Worm (Caenorhabditis elegans): ENCODE results near the gene lsm-4.

Gene lsm-4

ce11 chrII:7298197-7298682 lies 45.3 kb upstream of the lsm-4 start, which contains the start of gene puf-8:
puf-8 (minus strand) TSS chrII:7298247.
- TF ChIP-seq ceh-48 (tag; optimal IDR thresholded peaks at IDR 0.05) (no peak), ceh-6 (GFP tag; optimal IDR thresholded peaks at IDR 0.05) (no peak), fkh-10 (GFP tag; optimal IDR thresholded peaks at IDR 0.05) (no peak), fax-1 (tag; optimal IDR thresholded peaks at IDR 0.05) (no peak), pag-3 (tag; optimal IDR thresholded peaks at IDR 0.05; ENCODE audit: borderline replicate concordance) (no peak), che-1 (tag; optimal IDR thresholded peaks at IDR 0.05) (no peak), rnt-1 (tag; optimal IDR thresholded peaks at IDR 0.05) (no peak), gmeb-2 (tag; optimal IDR thresholded peaks at IDR 0.05) (no peak), ceh-9 (tag; optimal IDR thresholded peaks at IDR 0.05) (no peak), dve-1 (tag; optimal IDR thresholded peaks at IDR 0.05) (no peak), sox-2 (GFP tag; IDR thresholded peaks at IDR 0.05) (no peak), unc-42 (tag; optimal IDR thresholded peaks at IDR 0.05) (no peak), hlh-13 (GFP tag; optimal IDR thresholded peaks at IDR 0.05) (no peak)

ce11 chrII:7295917-7296316 lies 43.0 kb upstream of the lsm-4 start, which contains the start of gene C30G12.6:
C30G12.6 (minus strand) TSS chrII:7296017.
- TF ChIP-seq tbx-2 (tag; optimal IDR thresholded peaks at IDR 0.05) (no peak), ref-2 (tag; optimal IDR thresholded peaks at IDR 0.05) (no peak), hlh-8 (tag; optimal IDR thresholded peaks at IDR 0.05) (no peak), C08G9.2 (tag; optimal IDR thresholded peaks at IDR 0.05) (no peak), ceh-45 (GFP tag; IDR thresholded peaks at IDR 0.05) (no peak), ceh-30 (tag; optimal IDR thresholded peaks at IDR 0.05) (no peak), fkh-10 (GFP tag; optimal IDR thresholded peaks at IDR 0.05) (no peak), unc-86 (tag; optimal IDR thresholded peaks at IDR 0.05) (no peak), ets-4 (tag; optimal IDR thresholded peaks at IDR 0.05) (no peak), hlh-30 (tag; optimal IDR thresholded peaks at IDR 0.05; ENCODE audit: insufficient read depth) (no peak), tbx-7 (tag; optimal IDR thresholded peaks at IDR 0.05) (no peak)

ce11 chrII:7289923-7290476 lies 37.0 kb upstream of the lsm-4 start, which contains the start of gene C30G12.2:
C30G12.2 (plus strand) TSS chrII:7290426.
- TF ChIP-seq sox-2 (GFP tag; IDR thresholded peaks at IDR 0.05) (no peak), K09A11.1 (tag; optimal IDR thresholded peaks at IDR 0.05; ENCODE audit: insufficient read depth) (no peak), syd-9 (tag; optimal IDR thresholded peaks at IDR 0.05) (no peak), nfya-1 (tag; optimal IDR thresholded peaks at IDR 0.05) (no peak), npax-4 (tag; optimal IDR thresholded peaks at IDR 0.05) (no peak), elt-4 (tag; optimal IDR thresholded peaks at IDR 0.05) (no peak), dmd-4 (tag; optimal IDR thresholded peaks at IDR 0.05; ENCODE audit: borderline replicate concordance) (no peak), zip-5 (tag; optimal IDR thresholded peaks at IDR 0.05) (no peak), ama-1 (optimal IDR thresholded peaks at IDR 0.05) (no peak), ceh-34 (tag; optimal IDR thresholded peaks at IDR 0.05) (no peak), ceh-30 (tag; optimal IDR thresholded peaks at IDR 0.05) (no peak), elt-2 (tag; optimal IDR thresholded peaks at IDR 0.05) (no peak), hlh-6 (tag; optimal IDR thresholded peaks at IDR 0.05) (no peak), ceh-6 (GFP tag; optimal IDR thresholded peaks at IDR 0.05) (no peak)

ce11 chrII:7287709-7288108 lies 34.7 kb upstream of the lsm-4 start:
- TF ChIP-seq npax-4 (tag; optimal IDR thresholded peaks at IDR 0.05) (no peak), ceh-6 (GFP tag; optimal IDR thresholded peaks at IDR 0.05) (no peak), ttx-3 (tag; optimal IDR thresholded peaks at IDR 0.05) (no peak), ceh-19 (GFP tag; optimal IDR thresholded peaks at IDR 0.05) (no peak), unc-86 (tag; optimal IDR thresholded peaks at IDR 0.05) (no peak), ceh-22 (tag; optimal IDR thresholded peaks at IDR 0.05) (no peak), fkh-10 (GFP tag; optimal IDR thresholded peaks at IDR 0.05) (no peak), fax-1 (tag; optimal IDR thresholded peaks at IDR 0.05) (no peak), pha-4 (tag; optimal IDR thresholded peaks at IDR 0.05) (no peak), ceh-18 (tag; optimal IDR thresholded peaks at IDR 0.05) (no peak), hlh-30 (tag; optimal IDR thresholded peaks at IDR 0.05; ENCODE audit: insufficient read depth) (no peak), ama-1 (optimal IDR thresholded peaks at IDR 0.05) (no peak), hlh-6 (tag; optimal IDR thresholded peaks at IDR 0.05) (no peak), hlh-8 (tag; optimal IDR thresholded peaks at IDR 0.05) (no peak), nfya-1 (tag; optimal IDR thresholded peaks at IDR 0.05) (no peak), pqm-1 (tag; optimal IDR thresholded peaks at IDR 0.05) (no peak), gmeb-2 (tag; optimal IDR thresholded peaks at IDR 0.05) (no peak)

Measured in whole organism, late embryonic.